Worm (Caenorhabditis elegans) whole organism, late embryonic: ENCODE measurements around the gene dnc-3.

Experiments used
- ceh-24 ChIP-seq: sonication (generic microtip); optimal IDR thresholded peaks from 2 replicates; lab custom pipeline; 2016; ENCODE audit warnings: mild to moderate bottlenecking, missing genetic modification characterization, missing compliant biosample characterization
- pha-4 ChIP-seq: fragments of 150-350 bp; optimal IDR thresholded peaks from 2 replicates; lab custom pipeline; 2018; ENCODE audit warnings: missing biosample characterization, missing genetic modification reagents, missing genetic modification characterization
- rnt-1 ChIP-seq: sonication (generic microtip); optimal IDR thresholded peaks from 2 replicates; lab custom pipeline; 2016; ENCODE audit warnings: missing genetic modification characterization, missing compliant biosample characterization

DNA sequence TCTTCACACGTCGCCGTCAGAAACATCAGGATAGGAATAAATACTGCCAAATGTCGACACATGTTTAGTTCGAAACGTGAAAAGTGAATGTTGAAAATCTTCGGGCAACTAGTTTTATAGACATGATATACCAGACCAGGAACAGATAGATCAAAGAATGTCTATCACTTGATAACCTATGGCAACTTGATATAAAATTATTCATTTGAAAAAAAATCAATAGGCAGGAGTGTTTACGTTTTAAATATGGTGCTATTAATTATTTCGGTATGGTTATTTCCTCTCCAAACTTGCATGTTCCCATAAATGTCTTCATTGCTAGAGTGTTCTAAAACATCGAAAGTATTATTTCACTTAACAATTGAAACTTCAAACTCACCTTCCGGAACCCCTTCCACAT, 8.0 kb downstream of the dnc-3 start, which contains the start of gene W10G11.2:
- no peak for TF ChIP-seq pha-4
- no peak for TF ChIP-seq rnt-1 (tag; lab: Kevin White, UChicago)
- no peak for TF ChIP-seq ceh-24 (tag; lab: Kevin White, UChicago)
